Fruit fly (Drosophila melanogaster) whole organism, adult: ENCODE measurements around the gene CG14605.

Source experiments
- CG12768 ChIP-seq: fragments of 200-800 bp; sonication (Bioruptor generic); optimal IDR thresholded peaks from 2 replicates; lab custom pipeline; 2017; ENCODE audit warnings: missing biosample characterization, missing genetic modification characterization, mild to moderate bottlenecking, moderate library complexity, missing genetic modification reagents
- CG1620 ChIP-seq: fragments of 200-800 bp; sonication (Bioruptor generic); optimal IDR thresholded peaks from 2 replicates; lab custom pipeline; 2016; ENCODE audit warnings: missing biosample characterization, missing genetic modification characterization
- Mnt ChIP-seq: fragments of 200-800 bp; sonication (Bioruptor generic); optimal IDR thresholded peaks from 2 replicates; lab custom pipeline; 2016; ENCODE audit warnings: missing biosample characterization, mild to moderate bottlenecking, missing genetic modification characterization
- bab1 ChIP-seq: fragments of 200-800 bp; sonication (Bioruptor generic); optimal IDR thresholded peaks from 3 replicates; lab custom pipeline; 2019; ENCODE audit warnings: missing biosample characterization, mild to moderate bottlenecking, missing genetic modification characterization, moderate library complexity
- pad ChIP-seq: fragments of 200-800 bp; sonication (Bioruptor generic); optimal IDR thresholded peaks from 3 replicates; lab custom pipeline; 2017; ENCODE audit warnings: missing biosample characterization, missing genetic modification characterization, mild to moderate bottlenecking, moderate library complexity, missing genetic modification reagents
- tj ChIP-seq: fragments of 200-800 bp; sonication (Bioruptor generic); optimal IDR thresholded peaks from 3 replicates; lab custom pipeline; 2017; ENCODE audit warnings: missing biosample characterization, mild to moderate bottlenecking, missing genetic modification characterization, moderate library complexity
- toe ChIP-seq: fragments of 200-800 bp; sonication (Bioruptor generic); optimal IDR thresholded peaks from 2 replicates; lab custom pipeline; 2016; ENCODE audit warnings: missing biosample characterization, missing genetic modification characterization

- TF ChIP-seq bab1: no peak
- no peak for TF ChIP-seq CG12768 (GFP tag; lab: Kevin White, UChicago)
- no peak for TF ChIP-seq tj (GFP tag; lab: Kevin White, UChicago)
- TF ChIP-seq toe (GFP tag; lab: Kevin White, UChicago): no peak
- TF ChIP-seq Mnt (GFP tag; lab: Kevin White, UChicago): no peak
- TF ChIP-seq pad: no peak
- no peak for TF ChIP-seq CG1620 (GFP tag; lab: Kevin White, UChicago)
Observed at dm6 chr3R:7200670-7201069, 18.8 kb downstream of the CG14605 start, which contains the start of gene CG14609.
